Fruit fly (Drosophila melanogaster) whole organism, pupa: ENCODE results near the gene Usp14.

Experiments
- CG10348 ChIP-seq: fragments of 200-800 bp; sonication (Bioruptor generic); IDR thresholded peaks from 2 replicates; pipeline ENCODE4 v1.3.6; 2022; ENCODE audit warnings: missing biosample characterization, missing genetic modification characterization
- CG12605 ChIP-seq: fragments of 200-800 bp; sonication (Bioruptor generic); IDR thresholded peaks from 2 replicates; pipeline ENCODE4 v1.3.6; 2022; ENCODE audit warnings: missing biosample characterization, missing genetic modification characterization
- CG13204 ChIP-seq: fragments of 200-800 bp; sonication (Bioruptor generic); optimal IDR thresholded peaks from 2 replicates; lab custom pipeline; 2018; ENCODE audit warnings: missing biosample characterization, mild to moderate bottlenecking, missing genetic modification characterization, moderate library complexity
- CG14655 ChIP-seq: fragments of 200-800 bp; sonication (Bioruptor generic); optimal IDR thresholded peaks from 3 replicates; lab custom pipeline; 2017; ENCODE audit warnings: mild to moderate bottlenecking, missing biosample characterization, missing genetic modification reagents, missing genetic modification characterization
- CG15710 ChIP-seq: fragments of 200-800 bp; sonication (Bioruptor generic); optimal IDR thresholded peaks from 2 replicates; lab custom pipeline; 2018; ENCODE audit warnings: missing biosample characterization, mild to moderate bottlenecking, missing genetic modification characterization, moderate library complexity
- CG17806 ChIP-seq: fragments of 200-800 bp; sonication (Bioruptor generic); optimal IDR thresholded peaks from 2 replicates; lab custom pipeline; 2018; ENCODE audit warnings: missing biosample characterization, mild to moderate bottlenecking, missing genetic modification characterization, moderate library complexity
- CG32121 ChIP-seq: fragments of 200-800 bp; sonication (Bioruptor generic); IDR thresholded peaks from 2 replicates; pipeline ENCODE4 v1.3.6; 2022; ENCODE audit warnings: missing biosample characterization, missing genetic modification characterization
- CG34367 ChIP-seq: fragments of 200-800 bp; sonication (Bioruptor generic); optimal IDR thresholded peaks from 2 replicates; lab custom pipeline; 2018; ENCODE audit warnings: missing biosample characterization, mild to moderate bottlenecking, missing genetic modification characterization
- CG4496 ChIP-seq: fragments of 200-800 bp; sonication (Bioruptor generic); IDR thresholded peaks from 3 replicates; pipeline ENCODE4 v1.3.6; 2022; ENCODE audit warnings: missing biosample characterization, missing genetic modification characterization
- CG8159 ChIP-seq: fragments of 200-800 bp; sonication (Bioruptor generic); optimal IDR thresholded peaks from 3 replicates; lab custom pipeline; 2018; ENCODE audit warnings: missing biosample characterization, mild to moderate bottlenecking, missing genetic modification characterization, moderate library complexity
- CG8301 ChIP-seq: fragments of 200-800 bp; sonication (Bioruptor generic); optimal IDR thresholded peaks from 2 replicates; lab custom pipeline; 2018; ENCODE audit warnings: missing biosample characterization, mild to moderate bottlenecking, missing genetic modification characterization
- CG9948 ChIP-seq: fragments of 200-800 bp; sonication (Bioruptor generic); optimal IDR thresholded peaks from 2 replicates; lab custom pipeline; 2018; ENCODE audit warnings: missing biosample characterization, mild to moderate bottlenecking, missing genetic modification characterization, moderate library complexity
- D1 ChIP-seq: fragments of 200-800 bp; sonication (Bioruptor generic); optimal IDR thresholded peaks from 2 replicates; lab custom pipeline; 2018; ENCODE audit warnings: missing biosample characterization, mild to moderate bottlenecking, missing genetic modification characterization, moderate library complexity
- EcR ChIP-seq: fragments of 200-800 bp; sonication (Bioruptor generic); optimal IDR thresholded peaks from 3 replicates; lab custom pipeline; 2019; ENCODE audit warnings: missing biosample characterization, missing genetic modification characterization, mild to moderate bottlenecking, moderate library complexity, missing genetic modification reagents
- Ets98B ChIP-seq: fragments of 200-800 bp; sonication (Bioruptor generic); IDR thresholded peaks from 2 replicates; pipeline ENCODE4 v1.3.6; 2022; ENCODE audit warnings: missing biosample characterization, missing genetic modification characterization
- Pif1A ChIP-seq: fragments of 200-800 bp; sonication (Bioruptor generic); optimal IDR thresholded peaks from 3 replicates; lab custom pipeline; 2016; ENCODE audit warnings: missing biosample characterization, missing genetic modification characterization
- Pif1B ChIP-seq: fragments of 200-800 bp; sonication (Bioruptor generic); optimal IDR thresholded peaks from 3 replicates; lab custom pipeline; 2016; ENCODE audit warnings: missing biosample characterization, missing genetic modification characterization
- Snoo ChIP-seq: fragments of 200-800 bp; sonication (Bioruptor generic); optimal IDR thresholded peaks from 3 replicates; lab custom pipeline; 2017; ENCODE audit warnings: missing biosample characterization, mild to moderate bottlenecking, missing genetic modification characterization, inconsistent platforms
- fd96Ca ChIP-seq: fragments of 200-800 bp; sonication (Bioruptor generic); IDR thresholded peaks from 3 replicates; pipeline ENCODE4 v1.3.6; 2022; ENCODE audit warnings: missing biosample characterization, missing genetic modification characterization
- gl ChIP-seq: fragments of 200-800 bp; sonication (Bioruptor generic); optimal IDR thresholded peaks from 2 replicates; lab custom pipeline; 2018; ENCODE audit warnings: missing biosample characterization, mild to moderate bottlenecking, missing genetic modification characterization
- rn ChIP-seq: fragments of 200-800 bp; sonication (Bioruptor generic); IDR thresholded peaks from 2 replicates; pipeline ENCODE4 v1.3.6; 2022; ENCODE audit warnings: missing biosample characterization, missing genetic modification characterization

Usp14 gene

DNA sequence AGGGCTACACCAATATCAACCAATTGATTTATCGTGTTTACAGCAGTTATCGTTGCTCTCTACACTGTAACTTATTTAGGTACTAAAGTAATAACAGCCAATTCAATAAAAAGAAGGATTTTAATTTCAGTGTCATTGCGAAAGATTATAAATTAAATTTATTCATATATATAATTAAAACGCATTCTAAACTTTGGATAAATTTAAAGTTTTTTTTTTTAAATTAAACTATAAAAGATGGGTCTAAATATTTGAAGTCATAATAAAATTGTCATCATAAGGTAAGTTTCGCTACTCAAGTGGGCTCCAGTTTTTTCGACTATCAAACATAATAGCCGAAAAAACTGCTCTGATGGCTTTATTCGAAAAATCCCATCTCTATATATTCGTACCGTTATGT is 42.0 kb downstream of the Usp14 start, which contains the start of gene trk:
TSS of gene trk (minus strand) at position 101 of the 400 bp plus-strand sequence.
- TF ChIP-seq CG9948 (no peak), CG14655 (GFP tag; lab: Kevin White, UChicago) (no peak), gl (tag; lab: Kevin White, UChicago) (no peak), D1 (tag; lab: Kevin White, UChicago) (no peak), CG13204 (GFP tag; lab: Kevin White, UChicago) (no peak), EcR (GFP tag; lab: Kevin White, UChicago) (no peak), CG8301 (no peak)
- TF ChIP-seq, all 21 proteins: peak for 0

- no peak for TF ChIP-seq CG10348 (GFP tag; lab: Robert Waterston, UW)
- TF ChIP-seq CG32121 (GFP tag; lab: Robert Waterston, UW): no peak
- TF ChIP-seq CG13204 (GFP tag; lab: Kevin White, UChicago): no peak
- TF ChIP-seq CG8159 (tag; lab: Kevin White, UChicago): no peak
- no peak for TF ChIP-seq D1 (tag; lab: Kevin White, UChicago)
- TF ChIP-seq Pif1B (GFP tag; lab: Kevin White, UChicago): no peak
- no peak for TF ChIP-seq rn
- TF ChIP-seq CG12605 (GFP tag; lab: Robert Waterston, UW): no peak
- TF ChIP-seq CG17806 (tag; lab: Kevin White, UChicago): no peak
- TF ChIP-seq Ets98B (GFP tag; lab: Robert Waterston, UW): no peak
- no peak for TF ChIP-seq CG14655 (GFP tag; lab: Kevin White, UChicago)
- no peak for TF ChIP-seq CG34367 (tag; lab: Kevin White, UChicago)
- no peak for TF ChIP-seq CG15710 (tag; lab: Kevin White, UChicago)
- no peak for TF ChIP-seq gl (tag; lab: Kevin White, UChicago)
- TF ChIP-seq, all 21 proteins: peak for 0
Measured at dm6 chr2L:10269854-10270253, 44.3 kb downstream of the Usp14 start, which contains the start of gene Mulk. Gene Mulk (plus strand): TSS chr2L:10270051.

DNA sequence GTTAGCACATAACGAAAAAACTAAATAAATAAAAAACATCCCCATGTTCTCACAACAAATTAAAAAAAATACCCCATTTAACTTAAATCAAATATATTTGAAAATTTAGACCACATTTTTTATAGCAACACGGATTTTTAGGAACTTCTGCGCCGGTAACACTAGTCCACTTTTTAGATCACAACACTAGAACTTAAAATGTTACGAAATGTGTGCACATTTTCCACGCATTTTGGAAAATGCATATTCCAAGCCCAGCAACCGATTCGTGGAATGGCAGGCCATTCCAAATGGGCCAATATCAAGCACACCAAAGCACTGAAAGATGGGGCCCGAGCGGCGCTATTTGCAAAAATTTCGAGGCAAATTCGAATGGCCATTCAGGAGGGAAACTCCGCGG is 45.5 kb downstream of the Usp14 start, which contains the start of gene CG4957:
TSS of gene CG4957 (plus strand) at position 185 of the 400 bp plus-strand sequence.
- TF ChIP-seq CG8159 (tag; lab: Kevin White, UChicago) (no peak), CG4496 (no peak), Snoo (tag; lab: Kevin White, UChicago) (no peak), D1 (tag; lab: Kevin White, UChicago) (no peak), Pif1B (GFP tag; lab: Kevin White, UChicago) (no peak), CG14655 (GFP tag; lab: Kevin White, UChicago) (no peak), CG9948 (no peak), CG17806 (tag; lab: Kevin White, UChicago) (no peak), CG13204 (GFP tag; lab: Kevin White, UChicago) (no peak), Ets98B (GFP tag; lab: Robert Waterston, UW) (no peak)

dm6 chr2L:10266511-10266910 is 47.7 kb downstream of the Usp14 start, which contains the start of gene CG4953:
Gene CG4953 (plus strand): TSS chr2L:10266703.
- TF ChIP-seq CG8301 (no peak), fd96Ca (GFP tag; lab: Robert Waterston, UW) (no peak), CG8159 (tag; lab: Kevin White, UChicago) (no peak), CG34367 (tag; lab: Kevin White, UChicago) (no peak)

DNA sequence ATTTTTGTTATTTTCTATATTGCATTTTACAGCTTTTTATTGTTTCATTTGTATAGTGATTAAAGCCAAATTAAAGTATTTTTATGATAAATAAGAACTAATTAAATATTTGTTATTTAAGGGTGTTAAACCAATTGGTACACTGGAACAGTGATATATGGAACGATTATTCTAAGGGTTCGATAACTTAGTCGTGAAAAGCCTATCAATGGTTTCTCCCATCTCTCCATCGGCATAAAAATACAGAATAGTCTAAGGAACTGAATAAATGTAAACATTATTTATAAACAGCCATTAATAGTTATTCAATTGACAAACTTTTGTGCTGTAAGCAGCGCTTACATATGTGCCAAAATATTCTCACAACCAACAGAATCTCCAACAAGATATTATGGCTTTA is 49.1 kb downstream of the Usp14 start, which contains the start of gene Mob3:
TSS of gene Mob3 (plus strand) at position 208 of the 400 bp plus-strand sequence.
- TF ChIP-seq Ets98B (GFP tag; lab: Robert Waterston, UW) (no peak), CG4496 (no peak), D1 (tag; lab: Kevin White, UChicago) (no peak), EcR (GFP tag; lab: Kevin White, UChicago) (no peak), CG10348 (GFP tag; lab: Robert Waterston, UW) (no peak), CG8301 (no peak), CG8159 (tag; lab: Kevin White, UChicago) (no peak), rn (no peak), CG32121 (GFP tag; lab: Robert Waterston, UW) (no peak), CG34367 (tag; lab: Kevin White, UChicago) (no peak), Snoo (tag; lab: Kevin White, UChicago) (no peak), gl (tag; lab: Kevin White, UChicago) (no peak), CG13204 (GFP tag; lab: Kevin White, UChicago) (no peak), CG17806 (tag; lab: Kevin White, UChicago) (no peak), fd96Ca (GFP tag; lab: Robert Waterston, UW) (no peak), Pif1B (GFP tag; lab: Kevin White, UChicago) (no peak), CG9948 (no peak), Pif1A (GFP tag; lab: Kevin White, UChicago) (no peak)
- TF ChIP-seq, all 21 proteins: peak for 0

DNA sequence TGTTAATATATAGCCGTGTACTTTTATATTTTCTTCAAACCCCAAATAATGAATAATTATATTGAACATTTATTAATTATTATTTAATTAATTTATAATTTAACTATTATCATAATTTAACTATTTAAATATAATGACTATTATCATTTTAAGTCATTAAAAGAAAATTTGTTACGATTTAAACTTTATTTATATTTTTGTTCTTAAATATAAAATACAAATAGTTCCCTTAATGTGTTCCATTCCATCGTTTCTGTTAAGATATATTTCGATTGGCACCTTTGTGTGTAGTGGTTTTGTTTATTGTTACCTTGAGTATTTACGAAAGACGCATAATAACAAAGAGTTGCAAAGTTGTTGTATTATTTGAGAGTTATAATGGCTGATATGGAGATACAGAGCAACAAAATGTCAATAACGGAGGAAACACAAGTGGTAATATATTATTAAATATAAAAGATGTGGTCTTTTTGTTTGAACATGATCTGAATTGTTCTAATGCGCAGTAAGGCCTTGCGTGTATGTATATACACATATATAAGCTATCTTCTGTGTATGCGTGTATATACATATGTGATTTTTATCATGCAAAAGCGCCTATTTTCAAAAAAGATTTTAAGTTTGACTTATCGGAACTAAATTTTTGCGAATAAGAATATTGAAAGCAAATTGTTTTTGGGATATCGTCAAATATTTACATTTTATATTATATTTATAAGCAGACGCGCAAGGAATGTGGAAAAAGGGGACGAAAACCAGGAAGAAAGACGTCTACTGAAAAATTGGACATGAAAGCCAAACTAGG is 50.2 kb downstream of the Usp14 start, which contains the start of gene REPTOR-BP:
TSS of gene REPTOR-BP (plus strand) at position 296 of the 805 bp plus-strand sequence.
- peak; percentile 8 for TF ChIP-seq Snoo (tag; lab: Kevin White, UChicago)
- TF ChIP-seq CG9948: no peak
